Fruit fly (Drosophila melanogaster): ENCODE measurements around the gene CG13599.

The CG13599 gene

DNA sequence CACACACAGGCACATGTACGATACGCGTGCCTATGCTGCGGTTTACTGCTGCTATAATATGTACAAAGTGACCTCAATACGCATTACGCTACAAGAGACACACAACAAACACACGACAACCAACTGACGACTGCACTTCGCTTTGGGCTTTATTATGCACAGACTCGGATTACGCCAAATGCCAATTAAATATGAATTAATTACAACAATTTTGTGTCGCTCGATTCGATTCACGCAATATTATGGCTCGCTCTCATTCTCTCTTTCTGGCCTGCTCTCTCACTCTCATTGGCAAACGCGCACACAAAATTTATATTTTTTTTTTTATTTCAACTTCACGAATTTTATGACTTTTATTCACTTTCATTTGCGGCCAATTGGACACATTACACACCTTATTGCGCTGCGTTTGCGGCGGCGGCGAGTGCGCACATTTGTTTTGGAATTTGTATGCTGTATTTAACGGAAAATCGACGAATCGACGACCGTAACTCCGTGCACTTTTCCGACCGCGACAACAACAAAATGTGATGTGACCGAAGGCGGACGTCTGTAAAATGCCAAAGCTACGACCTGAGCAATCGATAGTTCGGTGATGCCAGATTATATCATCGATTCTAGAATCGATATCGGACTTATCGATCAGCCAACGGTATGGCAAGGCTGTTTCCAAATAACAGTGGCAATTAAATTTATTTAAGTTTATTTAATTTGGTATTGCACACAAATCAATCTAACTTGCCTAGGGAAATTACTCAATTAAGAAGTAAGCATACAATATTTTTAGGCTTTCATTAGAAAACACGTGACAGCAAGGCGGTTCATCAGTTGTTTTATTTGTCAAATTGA, 8.7 kb upstream of the CG13599 start, which contains the start of the genes sba and CG31141 (continued):
- TF ChIP-seq grn (GFP tag; optimal IDR thresholded peaks at IDR 0.05) = no peak
- TF ChIP-seq peb (GFP tag; IDR thresholded peaks at IDR 0.05) = no peak
- no peak for TF ChIP-seq emc (GFP tag; optimal IDR thresholded peaks at IDR 0.05)
- TF ChIP-seq dan (GFP tag; IDR thresholded peaks at IDR 0.05) = no peak
- TF ChIP-seq CG4282 (GFP tag; optimal IDR thresholded peaks at IDR 0.05) = no peak
- TF ChIP-seq CG17829 (tag; optimal IDR thresholded peaks at IDR 0.05) = peak; percentile 3
- TF ChIP-seq Nf-YB (GFP tag; optimal IDR thresholded peaks at IDR 0.05) = no peak
- no peak for TF ChIP-seq Fer3 (tag; optimal IDR thresholded peaks at IDR 0.05)
- no peak for TF ChIP-seq fd3F (GFP tag; optimal IDR thresholded peaks at IDR 0.05)
- peak; percentile 81 for TF ChIP-seq CG14860 (GFP tag; IDR thresholded peaks at IDR 0.05; ENCODE audit: partially characterized antibody)
- no peak for TF ChIP-seq CG1602 (GFP tag; optimal IDR thresholded peaks at IDR 0.05)
- no peak for TF ChIP-seq twi (tag; optimal IDR thresholded peaks at IDR 0.05)
- no peak for TF ChIP-seq zfh2 (GFP tag; optimal IDR thresholded peaks at IDR 0.05)
- no peak for TF ChIP-seq CG6689 (GFP tag; IDR thresholded peaks at IDR 0.05)
- no peak for TF ChIP-seq Hr78 (GFP tag; optimal IDR thresholded peaks at IDR 0.05)
- TF ChIP-seq CG4854 (GFP tag; optimal IDR thresholded peaks at IDR 0.05) = no peak
- peak; percentile 66 for TF ChIP-seq Sin3A (optimal IDR thresholded peaks at IDR 0.05)
- peak; percentile 27 for TF ChIP-seq PHDP (tag; optimal IDR thresholded peaks at IDR 0.05)
- TF ChIP-seq NC2β (GFP tag; optimal IDR thresholded peaks at IDR 0.05) = peak; percentile 9
- peak; percentile 96 for TF ChIP-seq Bgb (GFP tag; IDR thresholded peaks at IDR 0.05; ENCODE audit: partially characterized antibody)
- peak; percentile 56 for TF ChIP-seq CG13894 (tag; optimal IDR thresholded peaks at IDR 0.05)
- no peak for TF ChIP-seq Hr39 (optimal IDR thresholded peaks at IDR 0.05)
- no peak for TF ChIP-seq sisA (GFP tag; IDR thresholded peaks at IDR 0.05)
- TF ChIP-seq CG6272 (GFP tag; IDR thresholded peaks at IDR 0.05) = peak; percentile 25; the same call in 1 of the 2 replicates
- peak; percentile 24 for TF ChIP-seq CG33213 (GFP tag; optimal IDR thresholded peaks at IDR 0.05)
- TF ChIP-seq CG32767 (GFP tag; IDR thresholded peaks at IDR 0.05) = no peak
- TF ChIP-seq insv (GFP tag; optimal IDR thresholded peaks at IDR 0.05) = peak in 1 of 2 experiments; percentile 4
- TF ChIP-seq lov (optimal IDR thresholded peaks at IDR 0.05) = no peak
- TF ChIP-seq lov (GFP tag; IDR thresholded peaks at IDR 0.05) = no peak
- no peak for TF ChIP-seq CG2875 (GFP tag; optimal IDR thresholded peaks at IDR 0.05)
- TF ChIP-seq CG12219 (GFP tag; optimal IDR thresholded peaks at IDR 0.05) = no peak
- no peak for TF ChIP-seq CG4424 (GFP tag; optimal IDR thresholded peaks at IDR 0.05)
- TF ChIP-seq Ada2b (GFP tag; IDR thresholded peaks at IDR 0.05) = no peak
- TF ChIP-seq ac (GFP tag; optimal IDR thresholded peaks at IDR 0.05) = no peak
- no peak for TF ChIP-seq fd64A (GFP tag; optimal IDR thresholded peaks at IDR 0.05)
- no peak for TF ChIP-seq CG5245 (GFP tag; optimal IDR thresholded peaks at IDR 0.05)
- peak; percentile 50 for TF ChIP-seq CG12299 (tag; optimal IDR thresholded peaks at IDR 0.05)
- TF ChIP-seq CG15514 (GFP tag; optimal IDR thresholded peaks at IDR 0.05) = peak; percentile 71
- TF ChIP-seq ken (GFP tag; IDR thresholded peaks at IDR 0.05) = no peak
- no peak for TF ChIP-seq jing (GFP tag; optimal IDR thresholded peaks at IDR 0.05)
- peak; percentile 83 for TF ChIP-seq CG17359 (tag; optimal IDR thresholded peaks at IDR 0.05)
- TF ChIP-seq chm (GFP tag; IDR thresholded peaks at IDR 0.05) = no peak; the same call in 1 of the 2 replicates
- TF ChIP-seq Hr51 (GFP tag; optimal IDR thresholded peaks at IDR 0.05) = no peak
- TF ChIP-seq tgo (GFP tag; IDR thresholded peaks at IDR 0.05) = no peak
- peak; percentile 77 for TF ChIP-seq exex (tag; optimal IDR thresholded peaks at IDR 0.05)
- TF ChIP-seq CG13775 (GFP tag; optimal IDR thresholded peaks at IDR 0.05) = no peak
- peak; percentile 9 for TF ChIP-seq Dip3 (GFP tag; optimal IDR thresholded peaks at IDR 0.05)
- peak; percentile 24 for TF ChIP-seq Dek (tag; optimal IDR thresholded peaks at IDR 0.05)
- TF ChIP-seq CG18262 (tag; optimal IDR thresholded peaks at IDR 0.05) = peak; percentile 6
- TF ChIP-seq CG4328 (GFP tag; optimal IDR thresholded peaks at IDR 0.05) = no peak
